Worm (Caenorhabditis elegans) whole organism, young adult: ENCODE measurements around the gene Y44A6C.2.

ENCODE experiments used
- B0336.3 ChIP-seq: fragments of 200-800 bp; sonication (Bioruptor generic); IDR thresholded peaks from 2 replicates; pipeline ENCODE4 v1.3.6; 2022; ENCODE audit warnings: missing genetic modification characterization, missing compliant biosample characterization
- C06A6.2 ChIP-seq: fragments of 200-800 bp; sonication (Bioruptor generic); conservative IDR thresholded peaks from 2 replicates; pipeline ENCODE4 v1.3.6; 2022; ENCODE audit warnings: missing genetic modification characterization, missing compliant biosample characterization
- F10E7.11 ChIP-seq: sonication (generic microtip); optimal IDR thresholded peaks from 2 replicates; lab custom pipeline; 2017; ENCODE audit warnings: mild to moderate bottlenecking, missing genetic modification characterization, moderate library complexity, missing compliant biosample characterization
- F22D6.2 ChIP-seq: sonication (generic microtip); optimal IDR thresholded peaks from 2 replicates; lab custom pipeline; 2016; ENCODE audit warnings: mild to moderate bottlenecking, missing genetic modification characterization, missing compliant biosample characterization
- F23B12.7 ChIP-seq: sonication (generic microtip); optimal IDR thresholded peaks from 2 replicates; lab custom pipeline; 2017; ENCODE audit warnings: missing genetic modification characterization, mild to moderate bottlenecking, missing compliant biosample characterization, antibody characterized with exemption, moderate library complexity; ENCODE audit not compliant: insufficient read depth
- F37B4.10 ChIP-seq: fragments of 200-800 bp; sonication (Bioruptor generic); IDR thresholded peaks from 2 replicates; pipeline ENCODE4 v1.3.6; 2022; ENCODE audit warnings: missing genetic modification characterization, missing compliant biosample characterization
- F52B5.7 ChIP-seq: sonication (generic microtip); optimal IDR thresholded peaks from 2 replicates; lab custom pipeline; 2016; ENCODE audit warnings: mild to moderate bottlenecking, missing genetic modification characterization, missing compliant biosample characterization
- F57A8.1 ChIP-seq: fragments of 200-800 bp; sonication (Bioruptor generic); optimal IDR thresholded peaks from 2 replicates; lab custom pipeline; 2018; ENCODE audit warnings: mild to moderate bottlenecking, missing genetic modification characterization, moderate library complexity, missing compliant biosample characterization
- F57C9.4 ChIP-seq: sonication (generic microtip); optimal IDR thresholded peaks from 2 replicates; lab custom pipeline; 2017; ENCODE audit warnings: mild to moderate bottlenecking, missing genetic modification characterization, missing compliant biosample characterization
- T07F8.4 ChIP-seq: sonication (generic microtip); optimal IDR thresholded peaks from 2 replicates; lab custom pipeline; 2016; ENCODE audit warnings: mild to moderate bottlenecking, missing genetic modification characterization, moderate library complexity, missing compliant biosample characterization
- Y67H2A.10 ChIP-seq: fragments of 200-800 bp; sonication (Bioruptor generic); conservative IDR thresholded peaks from 2 replicates; pipeline ENCODE4 v1.3.6; 2022; ENCODE audit warnings: missing genetic modification reagents, missing genetic modification characterization, missing compliant biosample characterization
- Y79H2A.3 ChIP-seq: fragments of 200-800 bp; sonication (Bioruptor generic); conservative IDR thresholded peaks from 2 replicates; pipeline ENCODE4 v1.3.6; 2022; ENCODE audit warnings: missing genetic modification reagents, missing genetic modification characterization, missing compliant biosample characterization
- Y95B8A.8 ChIP-seq: fragments of 200-800 bp; sonication (Bioruptor generic); IDR thresholded peaks from 2 replicates; pipeline ENCODE4 v1.3.6; 2022; ENCODE audit warnings: missing genetic modification reagents, missing genetic modification characterization, missing compliant biosample characterization
- akir-1 ChIP-seq: fragments of 200-800 bp; sonication (Bioruptor generic); optimal IDR thresholded peaks from 2 replicates; lab custom pipeline; 2018; ENCODE audit warnings: mild to moderate bottlenecking, missing genetic modification characterization, moderate library complexity, missing compliant biosample characterization
- aptf-2 ChIP-seq: fragments of 200-800 bp; sonication (Bioruptor generic); conservative IDR thresholded peaks from 2 replicates; pipeline ENCODE4 v1.3.6; 2022; ENCODE audit warnings: missing genetic modification reagents, missing genetic modification characterization, missing compliant biosample characterization
- attf-5 ChIP-seq: fragments of 200-800 bp; sonication (Bioruptor generic); optimal IDR thresholded peaks from 2 replicates; lab custom pipeline; 2018; ENCODE audit warnings: mild to moderate bottlenecking, missing genetic modification characterization, missing compliant biosample characterization
- cebp-1 ChIP-seq, 2 experiments: fragments of 200-800 bp in 1 of 2; sonication (Bioruptor generic) in 1 of 2; sonication (generic microtip) in 1 of 2; IDR thresholded peaks in 1 of 2; optimal IDR thresholded peaks in 1 of 2; 2 replicates each; pipeline versions ENCODE4 v1.3.6 to Lab custom; 2017 to 2022; ENCODE audit warnings: missing compliant biosample characterization in 2 of 2, missing genetic modification characterization in 2 of 2, mild to moderate bottlenecking in 1 of 2, missing genetic modification reagents in 1 of 2, moderate library complexity in 1 of 2
- ceh-79 ChIP-seq: sonication (generic microtip); optimal IDR thresholded peaks from 2 replicates; lab custom pipeline; 2017; ENCODE audit warnings: mild to moderate bottlenecking, missing genetic modification characterization, missing compliant biosample characterization
- die-1 ChIP-seq: sonication (generic microtip); optimal IDR thresholded peaks from 2 replicates; lab custom pipeline; 2016; ENCODE audit warnings: missing genotype, mild to moderate bottlenecking, missing genetic modification characterization, missing compliant biosample characterization
- dox-1 ChIP-seq: fragments of 200-800 bp; sonication (Bioruptor generic); IDR thresholded peaks from 2 replicates; pipeline ENCODE4 v1.3.6; 2022; ENCODE audit warnings: missing genetic modification reagents, missing genetic modification characterization, missing compliant biosample characterization
- dpl-1 ChIP-seq: fragments of 150-350 bp; optimal IDR thresholded peaks from 2 replicates; lab custom pipeline; 2014; ENCODE audit warnings: missing biosample characterization, missing genetic modification reagents, missing genetic modification characterization
- egrh-3 ChIP-seq: fragments of 200-800 bp; sonication (Bioruptor generic); IDR thresholded peaks from 2 replicates; pipeline ENCODE4 v1.3.6; 2022; ENCODE audit warnings: missing genetic modification reagents, missing genetic modification characterization, missing compliant biosample characterization
- ekl-4 ChIP-seq: fragments of 200-800 bp; sonication (Bioruptor generic); IDR thresholded peaks from 2 replicates; pipeline ENCODE4 v1.3.6; 2022; ENCODE audit warnings: missing genetic modification reagents, missing genetic modification characterization, missing compliant biosample characterization
- ets-4 ChIP-seq: fragments of 200-800 bp; sonication (Bioruptor generic); optimal IDR thresholded peaks from 2 replicates; lab custom pipeline; 2018; ENCODE audit warnings: mild to moderate bottlenecking, missing genetic modification characterization, missing compliant biosample characterization
- fkh-3 ChIP-seq: sonication (generic microtip); optimal IDR thresholded peaks from 2 replicates; lab custom pipeline; 2016; ENCODE audit warnings: mild to moderate bottlenecking, missing genetic modification characterization, missing compliant biosample characterization
- hlh-26 ChIP-seq: fragments of 200-800 bp; sonication (Bioruptor generic); conservative IDR thresholded peaks from 2 replicates; pipeline ENCODE4 v1.3.6; 2022; ENCODE audit warnings: missing genetic modification reagents, missing genetic modification characterization, missing compliant biosample characterization
- hmg-1.2 ChIP-seq: fragments of 200-800 bp; sonication (Bioruptor generic); IDR thresholded peaks from 2 replicates; pipeline ENCODE4 v1.3.6; 2022; ENCODE audit warnings: missing genetic modification reagents, missing genetic modification characterization, missing compliant biosample characterization
- hmg-20 ChIP-seq: fragments of 200-800 bp; sonication (Bioruptor generic); IDR thresholded peaks from 2 replicates; pipeline ENCODE4 v1.3.6; 2022; ENCODE audit warnings: missing genetic modification reagents, missing genetic modification characterization, missing compliant biosample characterization
- hsf-1 ChIP-seq: fragments of 200-800 bp; sonication (Bioruptor generic); IDR thresholded peaks from 2 replicates; pipeline ENCODE4 v1.3.6; 2022; ENCODE audit warnings: missing genetic modification reagents, missing genetic modification characterization, missing compliant biosample characterization
- let-526 ChIP-seq: fragments of 200-800 bp; sonication (Bioruptor generic); IDR thresholded peaks from 2 replicates; pipeline ENCODE4 v1.3.6; 2022; ENCODE audit warnings: missing genetic modification reagents, missing genetic modification characterization, missing compliant biosample characterization
- lin-40 ChIP-seq: sonication (generic microtip); optimal IDR thresholded peaks from 2 replicates; lab custom pipeline; 2016; ENCODE audit warnings: missing genetic modification characterization, mild to moderate bottlenecking, missing compliant biosample characterization, missing genotype, missing genetic modification reagents
- lsl-1 ChIP-seq: fragments of 200-800 bp; sonication (Bioruptor generic); optimal IDR thresholded peaks from 2 replicates; lab custom pipeline; 2018; ENCODE audit warnings: mild to moderate bottlenecking, missing genetic modification characterization, moderate library complexity, missing compliant biosample characterization
- madf-10 ChIP-seq: sonication (generic microtip); optimal IDR thresholded peaks from 2 replicates; lab custom pipeline; 2016; ENCODE audit warnings: mild to moderate bottlenecking, missing genetic modification characterization, missing compliant biosample characterization
- mcd-1 ChIP-seq: fragments of 200-800 bp; sonication (Bioruptor generic); IDR thresholded peaks from 2 replicates; pipeline ENCODE4 v1.3.6; 2022; ENCODE audit warnings: missing genetic modification reagents, missing genetic modification characterization, missing compliant biosample characterization
- mes-4 ChIP-seq: sonication (generic microtip); optimal IDR thresholded peaks from 2 replicates; lab custom pipeline; 2016; ENCODE audit warnings: missing genotype, missing genetic modification characterization, missing compliant biosample characterization
- nfyb-1 ChIP-seq: fragments of 200-800 bp; sonication (Bioruptor generic); IDR thresholded peaks from 2 replicates; pipeline ENCODE4 v1.3.6; 2022; ENCODE audit warnings: missing genetic modification reagents, missing genetic modification characterization, missing compliant biosample characterization
- nhr-27 ChIP-seq: fragments of 200-800 bp; sonication (Bioruptor generic); optimal IDR thresholded peaks from 2 replicates; lab custom pipeline; 2018; ENCODE audit warnings: mild to moderate bottlenecking, missing genetic modification characterization, moderate library complexity, missing compliant biosample characterization
- nhr-80 ChIP-seq: sonication (generic microtip); optimal IDR thresholded peaks from 2 replicates; lab custom pipeline; 2016; ENCODE audit warnings: missing genetic modification characterization, missing compliant biosample characterization
- nhr-90 ChIP-seq: sonication (generic microtip); optimal IDR thresholded peaks from 2 replicates; lab custom pipeline; 2016; ENCODE audit warnings: missing genotype, mild to moderate bottlenecking, missing genetic modification characterization, missing compliant biosample characterization
- pha-4 ChIP-seq: fragments of 150-350 bp; sonication (generic microtip); optimal IDR thresholded peaks from 2 replicates; lab custom pipeline; 2014; ENCODE audit warnings: missing biosample characterization, missing genetic modification reagents, missing genetic modification characterization
- sdz-38 ChIP-seq: sonication (generic microtip); optimal IDR thresholded peaks from 2 replicates; lab custom pipeline; 2016; ENCODE audit warnings: missing genotype, missing genetic modification characterization, missing compliant biosample characterization
- somi-1 ChIP-seq: fragments of 200-800 bp; sonication (Bioruptor generic); optimal IDR thresholded peaks from 2 replicates; lab custom pipeline; 2018; ENCODE audit warnings: mild to moderate bottlenecking, missing genetic modification characterization, missing compliant biosample characterization
- tbx-9 ChIP-seq: sonication (generic microtip); optimal IDR thresholded peaks from 2 replicates; lab custom pipeline; 2016; ENCODE audit warnings: borderline replicate concordance, missing genetic modification characterization, inconsistent platforms, missing compliant biosample characterization
- tlf-1 ChIP-seq: fragments of 200-800 bp; sonication (Bioruptor generic); optimal IDR thresholded peaks from 2 replicates; lab custom pipeline; 2018; ENCODE audit warnings: mild to moderate bottlenecking, missing genetic modification characterization, missing compliant biosample characterization
- xnd-1 ChIP-seq: sonication (generic microtip); optimal IDR thresholded peaks from 2 replicates; lab custom pipeline; 2016; ENCODE audit warnings: missing genotype, missing genetic modification reagents, missing genetic modification characterization, missing compliant biosample characterization
- ztf-22 ChIP-seq: fragments of 200-800 bp; sonication (Bioruptor generic); optimal IDR thresholded peaks from 2 replicates; lab custom pipeline; 2018; ENCODE audit warnings: mild to moderate bottlenecking, missing genetic modification characterization, moderate library complexity, missing compliant biosample characterization
- ztf-28 ChIP-seq: fragments of 200-800 bp; sonication (Bioruptor generic); IDR thresholded peaks from 2 replicates; pipeline ENCODE4 v1.3.6; 2022; ENCODE audit warnings: missing genetic modification reagents, missing genetic modification characterization, missing compliant biosample characterization
- ztf-6 ChIP-seq: fragments of 200-800 bp; sonication (Bioruptor generic); IDR thresholded peaks from 2 replicates; pipeline ENCODE4 v1.3.6; 2022; ENCODE audit warnings: missing genetic modification reagents, missing genetic modification characterization, missing compliant biosample characterization

The Y44A6C.2 gene

DNA sequence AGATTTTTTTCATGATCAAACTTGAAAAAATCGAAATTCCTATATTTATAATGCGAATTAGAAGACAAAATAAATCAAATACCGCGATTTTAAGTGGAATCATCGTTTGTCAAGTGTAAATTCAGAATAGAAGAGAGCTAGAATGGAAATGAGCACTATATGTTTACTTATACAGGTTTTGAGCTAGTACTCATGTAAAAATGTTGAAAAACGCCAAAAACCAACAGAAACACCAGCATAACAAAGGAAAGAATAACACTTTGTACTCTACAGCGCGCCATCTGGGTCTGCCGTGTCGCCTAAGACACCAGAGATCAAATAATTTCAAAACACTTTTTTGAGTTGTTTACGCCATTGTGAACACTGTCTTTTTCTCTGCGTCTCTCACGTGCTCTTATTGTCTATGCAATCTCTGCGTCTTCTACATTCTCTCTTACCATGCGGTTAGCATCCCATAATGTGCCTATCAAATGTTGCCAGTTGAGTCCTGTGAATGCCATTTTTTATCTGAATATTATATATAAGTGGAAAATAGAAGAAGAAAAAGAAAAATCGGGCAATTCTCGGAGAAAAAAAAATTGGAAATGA is 6.8 kb downstream of the Y44A6C.2 start, which contains the start of gene ipla-3 (continued):
- no peak for TF ChIP-seq egrh-3 (GFP tag; lab: Robert Waterston, UW)
- TF ChIP-seq hmg-20 (GFP tag; lab: Robert Waterston, UW), result no peak
- no peak for TF ChIP-seq akir-1 (GFP tag; lab: Kevin White, UChicago)
- no peak for TF ChIP-seq Y67H2A.10 (GFP tag; lab: Robert Waterston, UW)
- no peak for TF ChIP-seq ztf-22 (GFP tag; lab: Kevin White, UChicago)
- peak; percentile 70 for TF ChIP-seq madf-10
- TF ChIP-seq fkh-3, result no peak
- 0 out of 2 replicates have a peak, but pooled peaks have one; percentile 44 for TF ChIP-seq Y95B8A.8 (GFP tag; lab: Robert Waterston, UW)
- peak; percentile 12 for TF ChIP-seq nhr-90 (tag; lab: Kevin White, UChicago)
- no peak for TF ChIP-seq lsl-1
- peak; percentile 77 for TF ChIP-seq dox-1 (GFP tag; lab: Robert Waterston, UW)
- no peak for TF ChIP-seq somi-1 (GFP tag; lab: Kevin White, UChicago)
- no peak for TF ChIP-seq let-526
- TF ChIP-seq B0336.3, result peak; percentile 53; the same call in 1 of the 2 replicates
- peak; percentile 75 for TF ChIP-seq attf-5 (GFP tag; lab: Kevin White, UChicago)
- no peak for TF ChIP-seq ceh-79 (tag; lab: Kevin White, UChicago)
- no peak for TF ChIP-seq xnd-1 (tag; lab: Kevin White, UChicago)
- TF ChIP-seq die-1, result no peak
- peak; percentile 49; the same call in 1 of the 2 replicates for TF ChIP-seq mcd-1
- TF ChIP-seq cebp-1 (GFP tag; IDR thresholded peaks at IDR 0.05; lab: Robert Waterston, UW), result peak; percentile 79
- peak; percentile 90 for TF ChIP-seq cebp-1 (tag; optimal IDR thresholded peaks at IDR 0.05; lab: Kevin White, UChicago)
- no peak for TF ChIP-seq F57A8.1 (GFP tag; lab: Kevin White, UChicago)
- TF ChIP-seq ztf-28 (GFP tag; lab: Robert Waterston, UW), result no peak
- TF ChIP-seq pha-4 (tag; lab: Kevin White, UChicago), result peak; percentile 57
- TF ChIP-seq tlf-1 (GFP tag; lab: Kevin White, UChicago), result peak; percentile 37
- TF ChIP-seq F10E7.11 (tag; lab: Kevin White, UChicago), result no peak
- peak; percentile 92 for TF ChIP-seq nhr-80 (tag; lab: Kevin White, UChicago)
- no peak for TF ChIP-seq Y79H2A.3 (GFP tag; lab: Robert Waterston, UW)
- peak; percentile 1 for TF ChIP-seq F22D6.2 (tag; lab: Kevin White, UChicago)
- no peak for TF ChIP-seq T07F8.4 (tag; lab: Kevin White, UChicago)
- TF ChIP-seq F52B5.7 (tag; lab: Kevin White, UChicago), result no peak
- peak; percentile 75 for TF ChIP-seq lin-40 (tag; lab: Kevin White, UChicago)
- no peak; the same call in 1 of the 2 replicates for TF ChIP-seq hsf-1
- TF ChIP-seq aptf-2 (GFP tag; lab: Robert Waterston, UW), result no peak
- TF ChIP-seq dpl-1 (GFP tag; lab: Kevin White, UChicago), result no peak
- no peak for TF ChIP-seq hlh-26
- no peak for TF ChIP-seq nhr-27 (tag; lab: Kevin White, UChicago)
- TF ChIP-seq F37B4.10 (GFP tag; lab: Robert Waterston, UW), result no peak
- no peak for TF ChIP-seq mes-4
- no peak for TF ChIP-seq tbx-9
- TF ChIP-seq hmg-1.2, result peak; percentile 94
- no peak for TF ChIP-seq ztf-6 (GFP tag; lab: Robert Waterston, UW)
- TF ChIP-seq sdz-38 (tag; lab: Kevin White, UChicago), result no peak
- TF ChIP-seq C06A6.2, result no peak
- no peak for TF ChIP-seq ets-4 (GFP tag; lab: Kevin White, UChicago)
- TF ChIP-seq F23B12.7 (tag; lab: Kevin White, UChicago), result peak; percentile 32
- TF ChIP-seq ekl-4 (GFP tag; lab: Robert Waterston, UW), result 0 out of 2 replicates have a peak, but pooled peaks have one; percentile 32
- TF ChIP-seq nfyb-1 (GFP tag; lab: Robert Waterston, UW), result 0 out of 2 replicates have a peak, but pooled peaks have one; percentile 51
- no peak for TF ChIP-seq F57C9.4 (tag; lab: Kevin White, UChicago)
